Worm (Caenorhabditis elegans): ENCODE data around the gene asp-16.

ce11 chrV:19053281-19053680 lies 10.9 kb upstream of the asp-16 start:
- TF ChIP-seq bed-3 (GFP tag; optimal IDR thresholded peaks at IDR 0.05) (no peak), elt-3 (tag; optimal IDR thresholded peaks at IDR 0.05) (no peak), blmp-1 (tag; optimal IDR thresholded peaks at IDR 0.05) (no peak)

All from whole organism, mixed stage, embryonic.